Worm (Caenorhabditis elegans): Measurements from ENCODE around the gene W01H2.2.

W01H2.2 gene

DNA sequence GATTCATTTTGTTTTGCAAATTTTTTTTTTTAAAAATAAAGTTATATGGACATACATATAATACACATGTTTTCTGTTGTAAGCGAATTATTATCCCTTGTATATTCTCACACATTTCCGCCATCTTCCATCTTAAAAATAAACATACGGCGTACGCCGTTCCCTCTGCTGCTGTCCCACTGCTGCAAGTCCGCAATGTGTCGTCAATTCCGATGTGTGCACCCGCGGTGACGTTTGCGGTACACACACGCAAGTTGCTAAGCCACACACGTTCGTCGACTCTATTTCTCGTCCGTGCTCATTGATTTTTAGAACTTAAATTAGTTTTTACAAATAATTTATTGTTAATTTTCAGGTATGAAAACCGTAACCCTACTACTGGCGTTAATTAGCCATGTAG is 42.0 kb upstream of the W01H2.2 start, which contains the start of gene C52B9.4 (continued):
- TF ChIP-seq mes-2 (tag; optimal IDR thresholded peaks at IDR 0.05; ENCODE audit: poor library complexity, severe bottlenecking) (peak; percentile 59), nhr-11 (tag; optimal IDR thresholded peaks at IDR 0.05) (no peak), duxl-1 (tag; optimal IDR thresholded peaks at IDR 0.05; ENCODE audit: poor library complexity) (no peak), ces-1 (GFP tag; optimal IDR thresholded peaks at IDR 0.05) (no peak), hmg-1.1 (GFP tag; IDR thresholded peaks at IDR 0.05) (peak; percentile 76), rbr-2 (tag; optimal IDR thresholded peaks at IDR 0.05) (peak; percentile 45)

DNA sequence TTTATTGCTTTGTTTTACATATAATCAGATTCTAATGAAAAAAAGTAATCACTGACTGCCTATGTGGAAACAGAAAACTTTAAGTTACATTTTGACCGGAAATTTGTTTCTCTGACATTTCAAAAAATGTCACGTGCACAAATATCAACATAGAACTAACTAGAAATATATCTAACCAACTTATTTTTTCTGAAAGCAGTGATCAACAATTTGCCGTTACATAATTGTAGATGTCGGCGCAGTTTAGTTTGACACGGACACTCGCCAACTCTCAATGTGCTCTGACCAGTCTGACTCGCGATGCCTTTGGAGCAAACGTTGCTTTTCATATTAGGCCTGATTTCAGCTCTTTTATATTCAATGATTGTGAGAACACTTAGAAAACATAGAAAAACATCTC is 38.5 kb upstream of the W01H2.2 start, which contains the start of gene srv-6:
Gene srv-6, plus strand, starts transcription at position 301 of the 400 bp plus-strand sequence.
- TF ChIP-seq sdz-12 (GFP tag; optimal IDR thresholded peaks at IDR 0.05) = no peak

DNA sequence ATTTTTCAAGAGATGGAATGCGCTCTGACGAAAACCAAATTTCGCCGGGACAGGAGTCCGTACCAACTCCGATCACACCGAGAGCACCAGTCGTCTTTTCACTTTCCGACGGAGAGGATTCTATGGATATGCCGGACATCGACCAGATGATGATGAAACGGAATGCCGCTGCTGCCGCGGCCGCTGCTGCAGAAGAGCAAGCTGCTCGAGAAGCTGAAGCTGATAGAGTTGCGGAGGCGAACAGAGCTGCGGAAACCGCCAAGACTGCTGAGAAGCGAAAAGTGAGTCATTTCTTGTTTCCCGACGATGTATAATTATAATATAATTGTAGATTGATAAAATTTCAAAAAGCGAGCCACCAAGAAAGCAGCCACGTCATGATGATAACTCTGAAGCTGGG is 37.1 kb upstream of the W01H2.2 start:
- TF ChIP-seq F37D6.2 (tag; optimal IDR thresholded peaks at IDR 0.05) (no peak), unc-62 (GFP tag; optimal IDR thresholded peaks at IDR 0.05 in 1 of 2) (peak in 1 of 2 experiments; percentile 64), unc-62 (tag; optimal IDR thresholded peaks at IDR 0.05) (no peak), spr-1 (tag; optimal IDR thresholded peaks at IDR 0.05) (no peak), Y105C5A.15 (GFP tag; IDR thresholded peaks at IDR 0.05) (no peak), ama-1 (optimal IDR thresholded peaks at IDR 0.05) (no peak), Y5F2A.4 (GFP tag; optimal IDR thresholded peaks at IDR 0.05) (no peak), vab-7 (GFP tag; IDR thresholded peaks at IDR 0.05) (no peak), saeg-2 (GFP tag; IDR thresholded peaks at IDR 0.05) (no peak), T20F7.1 (GFP tag; optimal IDR thresholded peaks at IDR 0.05) (no peak), nhr-42 (GFP tag; IDR thresholded peaks at IDR 0.05) (no peak), D1046.2 (GFP tag; IDR thresholded peaks at IDR 0.05) (0 out of 2 replicates have a peak, but pooled peaks have one; percentile 27), F10B5.3 (tag; optimal IDR thresholded peaks at IDR 0.05) (no peak), ceh-82 (tag; optimal IDR thresholded peaks at IDR 0.05) (no peak), set-16 (GFP tag; IDR thresholded peaks at IDR 0.05) (peak; percentile 81), skn-1 (tag; optimal IDR thresholded peaks at IDR 0.05) (no peak)

DNA sequence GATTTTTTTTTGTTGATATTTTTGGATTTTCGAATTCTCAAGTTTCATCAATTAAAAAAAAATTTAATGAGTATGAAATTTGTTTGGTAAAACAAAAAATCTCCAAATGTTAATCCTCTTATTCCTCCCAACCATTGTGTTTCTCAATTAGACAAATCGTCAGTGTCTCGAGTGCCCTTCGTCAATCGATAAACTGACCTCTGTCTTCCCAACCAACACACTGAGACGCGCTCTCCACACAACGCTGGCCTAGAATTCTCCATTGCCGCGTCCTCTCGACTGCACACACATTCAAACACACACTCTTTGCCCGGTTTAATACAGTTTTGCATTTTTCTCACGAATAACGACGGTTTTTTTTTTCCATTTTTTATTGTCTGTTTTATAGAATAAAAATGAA is 36.5 kb upstream of the W01H2.2 start, which contains the start of gene taf-11.1:
Gene taf-11.1, plus strand, starts transcription at position 389 of the 400 bp plus-strand sequence.
- TF ChIP-seq hif-1 (tag; optimal IDR thresholded peaks at IDR 0.05) = peak in 1 of 2 experiments; percentile 22
- no peak for TF ChIP-seq zip-11 (GFP tag; IDR thresholded peaks at IDR 0.05)
- no peak for TF ChIP-seq dmd-9 (GFP tag; IDR thresholded peaks at IDR 0.05)
- peak; percentile 55 for TF ChIP-seq mxl-3 (GFP tag; optimal IDR thresholded peaks at IDR 0.05)
- no peak for TF ChIP-seq tag-97 (GFP tag; IDR thresholded peaks at IDR 0.05)
- TF ChIP-seq dve-1 (tag; optimal IDR thresholded peaks at IDR 0.05; ENCODE audit: insufficient read depth) = peak; percentile 16
- peak; percentile 79 for TF ChIP-seq mes-2 (tag; optimal IDR thresholded peaks at IDR 0.05; ENCODE audit: poor library complexity, severe bottlenecking)
- peak; percentile 47; the same call in 1 of the 2 replicates for TF ChIP-seq hmg-1.1 (GFP tag; IDR thresholded peaks at IDR 0.05)
- TF ChIP-seq ceh-82 (tag; optimal IDR thresholded peaks at IDR 0.05) = no peak
- peak in 1 of 2 experiments; percentile 28 for TF ChIP-seq lsy-2 (tag; optimal IDR thresholded peaks at IDR 0.05)
- TF ChIP-seq pha-4 (GFP tag; IDR thresholded peaks at IDR 0.05) = no peak
- no peak for TF ChIP-seq pha-4 (tag; optimal IDR thresholded peaks at IDR 0.05)
- TF ChIP-seq T20F7.1 (GFP tag; optimal IDR thresholded peaks at IDR 0.05) = no peak
- peak; percentile 57 for TF ChIP-seq mep-1 (tag; optimal IDR thresholded peaks at IDR 0.05)
- peak; percentile 64 for TF ChIP-seq nhr-28 (tag; optimal IDR thresholded peaks at IDR 0.05)
- peak; percentile 2 for TF ChIP-seq dpl-1 (GFP tag; optimal IDR thresholded peaks at IDR 0.05)
- TF ChIP-seq snpc-4 (tag; optimal IDR thresholded peaks at IDR 0.05) = no peak
- TF ChIP-seq hlh-11 (tag; optimal IDR thresholded peaks at IDR 0.05) = no peak
- TF ChIP-seq hlh-30 (tag; optimal IDR thresholded peaks at IDR 0.05; ENCODE audit: insufficient read depth) = peak; percentile 43
- no peak for TF ChIP-seq daf-16 (GFP tag; optimal IDR thresholded peaks at IDR 0.05)
- TF ChIP-seq daf-16 (tag; optimal IDR thresholded peaks at IDR 0.05) = peak; percentile 48
- no peak for TF ChIP-seq madf-5 (GFP tag; IDR thresholded peaks at IDR 0.05)
- TF ChIP-seq lin-13 (GFP tag; optimal IDR thresholded peaks at IDR 0.05) = no peak
- TF ChIP-seq ceh-28 (tag; optimal IDR thresholded peaks at IDR 0.05) = no peak
- no peak for TF ChIP-seq D1046.2 (GFP tag; IDR thresholded peaks at IDR 0.05)
- TF ChIP-seq egl-27 (tag; optimal IDR thresholded peaks at IDR 0.05) = no peak
- TF ChIP-seq Y5F2A.4 (GFP tag; optimal IDR thresholded peaks at IDR 0.05) = no peak
